Worm (Caenorhabditis elegans): ENCODE measurements around the gene F30B5.11.
"Not testable (repeated sequence)": the region's sequence is repeated elsewhere in the genome, so short reads cannot be mapped to it uniquely, and the experiment has no call there.

DNA sequence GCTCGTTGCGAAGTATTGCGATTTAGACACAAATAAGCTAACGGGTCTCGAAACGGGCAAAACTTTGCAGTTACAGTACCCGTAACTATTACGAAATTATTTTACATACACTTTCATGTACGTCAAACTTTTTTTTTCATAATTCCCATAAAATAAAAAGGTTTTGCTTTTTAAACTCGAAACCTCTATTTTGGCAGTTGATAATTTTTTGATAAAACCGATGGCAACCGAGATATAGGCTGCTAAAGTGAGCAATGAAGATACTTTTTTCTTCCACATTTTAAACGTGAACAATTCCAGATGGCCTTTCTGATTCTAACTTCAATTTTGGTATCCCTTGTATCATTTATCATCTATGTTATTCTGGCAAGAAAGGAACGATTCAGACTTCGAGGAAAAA is 22.7 kb downstream of the F30B5.11 start, which contains the start of gene cyp-25A6:
- TF ChIP-seq zag-1 (tag; optimal IDR thresholded peaks at IDR 0.05); lin-13 (GFP tag; optimal IDR thresholded peaks at IDR 0.05); lin-39 (tag; optimal IDR thresholded peaks at IDR 0.05); nhr-237 (tag; optimal IDR thresholded peaks at IDR 0.05); unc-55 (GFP tag; optimal IDR thresholded peaks at IDR 0.05); elt-3 (tag; optimal IDR thresholded peaks at IDR 0.05); ceh-82 (tag; optimal IDR thresholded peaks at IDR 0.05); lin-11 (tag; optimal IDR thresholded peaks at IDR 0.05); nhr-77 (tag; optimal IDR thresholded peaks at IDR 0.05); ztf-4 (tag; optimal IDR thresholded peaks at IDR 0.05); nhr-11 (tag; optimal IDR thresholded peaks at IDR 0.05): not testable (repeated sequence)

Measured in whole organism, L2 larva.